Fruit fly (Drosophila melanogaster) whole organism, embryonic: ENCODE measurements around the gene Cyfip.

ENCODE experiments used
- Adf1 ChIP-seq: fragments of 200-800 bp; sonication (Bioruptor generic); IDR thresholded peaks from 2 replicates; pipeline ENCODE4 v1.3.6; 2022; ENCODE audit warnings: missing biosample characterization, missing genetic modification characterization
- Atf-2 ChIP-seq: fragments of 200-800 bp; sonication (Bioruptor generic); optimal IDR thresholded peaks from 2 replicates; lab custom pipeline; 2016; ENCODE audit warnings: missing biosample characterization, missing genetic modification characterization
- Atf6 ChIP-seq: fragments of 200-800 bp; sonication (Bioruptor generic); IDR thresholded peaks from 2 replicates; pipeline ENCODE4 v1.3.6; 2022; ENCODE audit warnings: missing biosample characterization, missing genetic modification characterization
- Blimp-1 ChIP-seq: fragments of 200-800 bp; sonication (Bioruptor generic); optimal IDR thresholded peaks from 3 replicates; lab custom pipeline; 2018; ENCODE audit warnings: missing biosample characterization, missing genetic modification characterization, mild to moderate bottlenecking, moderate library complexity, missing genetic modification reagents
- C15 ChIP-seq: fragments of 200-800 bp; sonication (Bioruptor generic); IDR thresholded peaks from 3 replicates; pipeline ENCODE4 v1.3.6; 2022; ENCODE audit warnings: missing biosample characterization, missing genetic modification characterization
- CG10274 ChIP-seq: fragments of 200-800 bp; sonication (Bioruptor generic); optimal IDR thresholded peaks from 3 replicates; lab custom pipeline; 2017; ENCODE audit warnings: missing biosample characterization, mild to moderate bottlenecking, missing genetic modification characterization
- CG12659 ChIP-seq: fragments of 200-800 bp; sonication (Bioruptor generic); optimal IDR thresholded peaks from 3 replicates; lab custom pipeline; 2017; ENCODE audit warnings: mild to moderate bottlenecking, missing biosample characterization, missing genetic modification reagents, missing genetic modification characterization
- CG12744 ChIP-seq: fragments of 200-800 bp; sonication (Bioruptor generic); optimal IDR thresholded peaks from 2 replicates; lab custom pipeline; 2016; ENCODE audit warnings: missing biosample characterization, missing genetic modification characterization
- CG13624 ChIP-seq: fragments of 200-800 bp; sonication (Bioruptor generic); optimal IDR thresholded peaks from 2 replicates; lab custom pipeline; 2016; ENCODE audit warnings: missing biosample characterization, missing genetic modification characterization
- CG16815 ChIP-seq: fragments of 200-800 bp; sonication (Bioruptor generic); optimal IDR thresholded peaks from 3 replicates; lab custom pipeline; 2017; ENCODE audit warnings: missing biosample characterization, mild to moderate bottlenecking, missing genetic modification characterization
- CG3407 ChIP-seq: fragments of 200-800 bp; sonication (Bioruptor generic); optimal IDR thresholded peaks from 2 replicates; lab custom pipeline; 2018; ENCODE audit warnings: missing biosample characterization, mild to moderate bottlenecking, missing genetic modification characterization
- CG4820 ChIP-seq: fragments of 200-800 bp; sonication (Bioruptor generic); optimal IDR thresholded peaks from 3 replicates; lab custom pipeline; 2016; ENCODE audit warnings: missing biosample characterization, missing genetic modification characterization
- CG6689 ChIP-seq: fragments of 200-800 bp; sonication (Bioruptor generic); IDR thresholded peaks from 2 replicates; pipeline ENCODE4 v1.3.6; 2022; ENCODE audit warnings: missing biosample characterization, missing genetic modification characterization
- CG7963 ChIP-seq: fragments of 200-800 bp; sonication (Bioruptor generic); IDR thresholded peaks from 3 replicates; pipeline ENCODE4 v1.3.6; 2022; ENCODE audit warnings: missing biosample characterization, missing genetic modification characterization; ENCODE audit not compliant: partially characterized antibody
- CG8765 ChIP-seq: fragments of 200-800 bp; sonication (Bioruptor generic); IDR thresholded peaks from 2 replicates; pipeline ENCODE4 v1.3.6; 2022; ENCODE audit warnings: missing biosample characterization, missing genetic modification characterization
- CHES-1-like ChIP-seq: fragments of 200-800 bp; sonication (Bioruptor generic); optimal IDR thresholded peaks from 2 replicates; lab custom pipeline; 2016; ENCODE audit warnings: missing biosample characterization, missing genetic modification characterization
- Dip3 ChIP-seq: fragments of 200-800 bp; sonication (Bioruptor generic); optimal IDR thresholded peaks from 3 replicates; lab custom pipeline; 2016; ENCODE audit warnings: missing biosample characterization, missing genetic modification characterization
- Drgx ChIP-seq: fragments of 200-800 bp; sonication (Bioruptor generic); IDR thresholded peaks from 2 replicates; pipeline ENCODE4 v1.3.6; 2022; ENCODE audit warnings: missing biosample characterization, missing genetic modification characterization
- Elba2 ChIP-seq: fragments of 200-800 bp; sonication (Bioruptor generic); optimal IDR thresholded peaks from 3 replicates; lab custom pipeline; 2016; ENCODE audit warnings: missing biosample characterization, missing genetic modification characterization
- Ets65A ChIP-seq: fragments of 200-800 bp; sonication (Bioruptor generic); peaks from one replicate; lab custom pipeline; 2016; ENCODE audit warnings: missing biosample characterization, missing genetic modification characterization
- Fer3 ChIP-seq: fragments of 200-800 bp; sonication (Bioruptor generic); optimal IDR thresholded peaks from 2 replicates; lab custom pipeline; 2018; ENCODE audit warnings: missing biosample characterization, mild to moderate bottlenecking, missing genetic modification characterization, moderate library complexity
- HmgZ ChIP-seq: fragments of 200-800 bp; sonication (Bioruptor generic); optimal IDR thresholded peaks from 2 replicates; lab custom pipeline; 2018; ENCODE audit warnings: missing biosample characterization, mild to moderate bottlenecking, missing genetic modification characterization
- Jarid2 ChIP-seq: fragments of 200-800 bp; sonication (Bioruptor generic); optimal IDR thresholded peaks from 3 replicates; lab custom pipeline; 2017; ENCODE audit warnings: mild to moderate bottlenecking, missing biosample characterization, missing genetic modification reagents, missing genetic modification characterization
- Kr ChIP-seq: fragments of 200-800 bp; sonication (Bioruptor generic); optimal IDR thresholded peaks from 2 replicates; lab custom pipeline; 2017; ENCODE audit warnings: missing biosample characterization, mild to moderate bottlenecking, missing genetic modification characterization
- Lhr ChIP-seq: fragments of 200-800 bp; sonication (Bioruptor generic); optimal IDR thresholded peaks from 3 replicates; lab custom pipeline; 2017; ENCODE audit warnings: mild to moderate bottlenecking, missing biosample characterization, missing genetic modification reagents, missing genetic modification characterization
- Lim3 ChIP-seq: fragments of 200-800 bp; sonication (Bioruptor generic); IDR thresholded peaks from 2 replicates; pipeline ENCODE4 v1.3.6; 2022; ENCODE audit warnings: missing biosample characterization, missing genetic modification characterization
- Nf-YC ChIP-seq: fragments of 200-800 bp; optimal IDR thresholded peaks from 3 replicates; lab custom pipeline; 2019; ENCODE audit warnings: missing biosample characterization, mild to moderate bottlenecking, missing genetic modification characterization, moderate library complexity
- Sox102F ChIP-seq: fragments of 200-800 bp; sonication (Bioruptor generic); optimal IDR thresholded peaks from 2 replicates; lab custom pipeline; 2018; ENCODE audit warnings: missing biosample characterization, mild to moderate bottlenecking, missing genetic modification characterization, moderate library complexity
- Spps ChIP-seq: fragments of 200-800 bp; sonication (Bioruptor generic); optimal IDR thresholded peaks from 2 replicates; lab custom pipeline; 2018; ENCODE audit warnings: missing biosample characterization, mild to moderate bottlenecking, missing genetic modification characterization
- Sry-β ChIP-seq: fragments of 200-800 bp; sonication (Bioruptor generic); optimal IDR thresholded peaks from 2 replicates; lab custom pipeline; 2018; ENCODE audit warnings: missing biosample characterization, mild to moderate bottlenecking, missing genetic modification characterization, moderate library complexity
- Ssrp ChIP-seq: fragments of 200-800 bp; sonication (Bioruptor generic); optimal IDR thresholded peaks from 2 replicates; lab custom pipeline; 2018; ENCODE audit warnings: missing biosample characterization, mild to moderate bottlenecking, missing genetic modification characterization, moderate library complexity
- Xrp1 ChIP-seq: fragments of 200-800 bp; sonication (Bioruptor generic); IDR thresholded peaks from 2 replicates; pipeline ENCODE4 v1.3.6; 2022; ENCODE audit warnings: missing biosample characterization, missing genetic modification characterization
- abd-A ChIP-seq: fragments of 200-800 bp; sonication (Bioruptor generic); optimal IDR thresholded peaks from 3 replicates; lab custom pipeline; 2019; ENCODE audit warnings: missing biosample characterization, mild to moderate bottlenecking, missing genetic modification characterization, moderate library complexity
- br ChIP-seq: fragments of >200 bp; optimal IDR thresholded peaks from 2 replicates; lab custom pipeline; 2017
- bsh ChIP-seq, 2 experiments: fragments of 200-800 bp; sonication (Bioruptor generic); optimal IDR thresholded peaks; 2 replicates each; lab custom pipeline; 2017 to 2018; ENCODE audit warnings: mild to moderate bottlenecking in 2 of 2, missing biosample characterization in 2 of 2, missing genetic modification characterization in 2 of 2, moderate library complexity in 1 of 2
- btn ChIP-seq: fragments of 200-800 bp; sonication (Bioruptor generic); optimal IDR thresholded peaks from 2 replicates; lab custom pipeline; 2016; ENCODE audit warnings: missing biosample characterization, missing genetic modification characterization
- cas ChIP-seq: fragments of 200-800 bp; sonication (Bioruptor generic); IDR thresholded peaks from 2 replicates; pipeline ENCODE4 v1.3.6; 2022; ENCODE audit warnings: missing biosample characterization, missing genetic modification characterization
- chif ChIP-seq, 2 experiments: fragments of 200-800 bp; sonication (Bioruptor generic); optimal IDR thresholded peaks; 3 replicates each; lab custom pipeline; 2016; ENCODE audit warnings: missing biosample characterization in 2 of 2, missing genetic modification characterization in 2 of 2
- disco-r ChIP-seq: fragments of 200-800 bp; sonication (Bioruptor generic); optimal IDR thresholded peaks from 2 replicates; lab custom pipeline; 2016; ENCODE audit warnings: missing biosample characterization, missing genetic modification characterization
- dm ChIP-seq: fragments of 200-800 bp; sonication (Bioruptor generic); optimal IDR thresholded peaks from 3 replicates; lab custom pipeline; 2016; ENCODE audit warnings: missing biosample characterization, missing genetic modification characterization
- emc ChIP-seq: fragments of 200-800 bp; sonication (Bioruptor generic); optimal IDR thresholded peaks from 2 replicates; lab custom pipeline; 2016; ENCODE audit warnings: missing biosample characterization, missing genetic modification characterization
- ewg ChIP-seq: fragments of 200-800 bp; sonication (Bioruptor generic); optimal IDR thresholded peaks from 3 replicates; lab custom pipeline; 2017; ENCODE audit warnings: mild to moderate bottlenecking, missing biosample characterization, missing genetic modification reagents, missing genetic modification characterization
- gcm ChIP-seq: fragments of 200-800 bp; sonication (Bioruptor generic); optimal IDR thresholded peaks from 2 replicates; lab custom pipeline; 2019; ENCODE audit warnings: missing biosample characterization, mild to moderate bottlenecking, missing genetic modification characterization, moderate library complexity
- jing ChIP-seq: fragments of 200-800 bp; sonication (Bioruptor generic); optimal IDR thresholded peaks from 2 replicates; lab custom pipeline; 2018; ENCODE audit warnings: missing biosample characterization, mild to moderate bottlenecking, missing genetic modification characterization
- phol ChIP-seq: fragments of 200-800 bp; sonication (Bioruptor generic); optimal IDR thresholded peaks from 3 replicates; lab custom pipeline; 2018; ENCODE audit warnings: missing biosample characterization, mild to moderate bottlenecking, missing genetic modification characterization, moderate library complexity
- psq ChIP-seq: fragments of 200-800 bp; sonication (Bioruptor generic); optimal IDR thresholded peaks from 2 replicates; lab custom pipeline; 2017; ENCODE audit warnings: missing biosample characterization, missing genetic modification characterization
- schlank ChIP-seq: fragments of 200-800 bp; sonication (Bioruptor generic); optimal IDR thresholded peaks from 2 replicates; lab custom pipeline; 2018; ENCODE audit warnings: missing biosample characterization, mild to moderate bottlenecking, missing genetic modification characterization
- sima ChIP-seq: fragments of 200-800 bp; sonication (Bioruptor generic); optimal IDR thresholded peaks from 2 replicates; lab custom pipeline; 2016; ENCODE audit warnings: missing biosample characterization, missing genetic modification characterization
- so ChIP-seq: fragments of 200-800 bp; sonication (Bioruptor generic); IDR thresholded peaks from 3 replicates; pipeline ENCODE4 v1.3.6; 2022; ENCODE audit warnings: missing biosample characterization, missing genetic modification characterization
- sob ChIP-seq: fragments of 200-800 bp; sonication (Bioruptor generic); IDR thresholded peaks from 2 replicates; pipeline ENCODE4 v1.3.6; 2022; ENCODE audit warnings: missing biosample characterization, missing genetic modification characterization
- tap ChIP-seq: fragments of 200-800 bp; optimal IDR thresholded peaks from 3 replicates; lab custom pipeline; 2019; ENCODE audit warnings: missing biosample characterization, mild to moderate bottlenecking, missing genetic modification characterization, moderate library complexity
- trh ChIP-seq: fragments of 200-800 bp; sonication (Bioruptor generic); optimal IDR thresholded peaks from 2 replicates; lab custom pipeline; 2016; ENCODE audit warnings: missing biosample characterization, missing genetic modification characterization
- twi ChIP-seq: fragments of 200-800 bp; optimal IDR thresholded peaks from 2 replicates; lab custom pipeline; 2019; ENCODE audit warnings: missing biosample characterization, mild to moderate bottlenecking, missing genetic modification characterization, moderate library complexity

Gene Cyfip

DNA sequence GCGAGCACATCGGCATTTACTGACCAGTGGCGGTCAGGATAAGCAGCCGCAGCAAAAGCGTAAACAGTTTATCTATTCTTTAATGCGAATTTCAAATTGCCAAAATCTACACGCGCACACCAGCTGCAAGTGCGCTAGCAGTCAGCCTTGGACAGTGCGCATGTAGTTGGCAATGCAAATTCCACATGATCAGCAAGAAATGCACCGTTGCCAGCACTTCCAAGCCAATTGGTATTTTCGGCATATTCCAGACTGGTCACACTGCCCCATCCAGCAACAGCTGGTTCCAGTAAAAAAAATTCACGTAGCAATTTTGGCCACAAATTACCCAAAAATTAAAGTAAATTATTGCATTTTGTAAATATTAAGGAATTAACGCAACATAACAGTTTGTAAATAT is 45.3 kb upstream of the Cyfip start (continued):
- TF ChIP-seq gcm (GFP tag; lab: Kevin White, UChicago) = no peak
- peak; percentile 25 for TF ChIP-seq ewg
- TF ChIP-seq phol (tag; lab: Kevin White, UChicago) = peak; percentile 55
- TF ChIP-seq CG10274 (GFP tag; lab: Kevin White, UChicago) = no peak
- TF ChIP-seq abd-A = no peak
- peak; percentile 90 for TF ChIP-seq dm
- TF ChIP-seq emc = no peak
- TF ChIP-seq CG7963 (GFP tag; lab: Robert Waterston, UW) = no peak
- TF ChIP-seq Ssrp = no peak
- TF ChIP-seq Adf1 = no peak
- TF ChIP-seq btn = no peak
- no peak for TF ChIP-seq Nf-YC (tag; lab: Kevin White, UChicago)
- TF ChIP-seq CG4820 = no peak
- peak; percentile 84 for TF ChIP-seq HmgZ (tag; lab: Kevin White, UChicago)
- no peak for TF ChIP-seq Lim3
- TF ChIP-seq schlank (tag; lab: Kevin White, UChicago) = no peak
- TF ChIP-seq CG12659 (GFP tag; lab: Kevin White, UChicago) = peak; percentile 57
- no peak for TF ChIP-seq CG16815 (GFP tag; lab: Kevin White, UChicago)
- no peak for TF ChIP-seq br (lab: Kevin White, UChicago)
- no peak for TF ChIP-seq chif (GFP tag; optimal IDR thresholded peaks at IDR 0.05; lab: Kevin White, UChicago)
- TF ChIP-seq so (GFP tag; lab: Robert Waterston, UW) = no peak
- TF ChIP-seq Elba2 (GFP tag; lab: Kevin White, UChicago) = peak; percentile 88
- TF ChIP-seq sob (GFP tag; lab: Robert Waterston, UW) = no peak
- no peak for TF ChIP-seq CG8765
- no peak for TF ChIP-seq Kr (GFP tag; lab: Kevin White, UChicago)
- TF ChIP-seq CG3407 = no peak
- peak; percentile 88 for TF ChIP-seq Lhr (GFP tag; lab: Kevin White, UChicago)
- TF ChIP-seq Xrp1 (GFP tag; lab: Robert Waterston, UW) = no peak
- TF ChIP-seq twi (tag; lab: Kevin White, UChicago) = peak; percentile 33
- TF ChIP-seq Spps (tag; lab: Kevin White, UChicago) = no peak
- TF ChIP-seq trh (GFP tag; lab: Kevin White, UChicago) = no peak
- TF ChIP-seq C15 = no peak
- TF ChIP-seq Blimp-1 (GFP tag; lab: Kevin White, UChicago) = no peak
- TF ChIP-seq Fer3 = no peak
- no peak for TF ChIP-seq CHES-1-like (GFP tag; lab: Kevin White, UChicago)
- TF ChIP-seq Ets65A (GFP tag; lab: Kevin White, UChicago) = no peak
- no peak for TF ChIP-seq disco-r (GFP tag; lab: Kevin White, UChicago)
- TF ChIP-seq Atf-2 (GFP tag; lab: Kevin White, UChicago) = no peak
- no peak for TF ChIP-seq CG6689 (GFP tag; lab: Robert Waterston, UW)
- TF ChIP-seq psq (GFP tag; lab: Kevin White, UChicago) = no peak
- no peak for TF ChIP-seq sima (GFP tag; lab: Kevin White, UChicago)
- no peak for TF ChIP-seq Sox102F (GFP tag; lab: Kevin White, UChicago)
- no peak for TF ChIP-seq Drgx (GFP tag; lab: Robert Waterston, UW)
- no peak for TF ChIP-seq CG12744 (GFP tag; lab: Kevin White, UChicago)
- TF ChIP-seq Dip3 (GFP tag; lab: Kevin White, UChicago) = peak; percentile 90
- TF ChIP-seq jing = no peak
- TF ChIP-seq Atf6 (GFP tag; lab: Robert Waterston, UW) = no peak
- TF ChIP-seq CG13624 (GFP tag; lab: Kevin White, UChicago) = peak; percentile 4
- TF ChIP-seq Sry-β (GFP tag; lab: Kevin White, UChicago) = no peak
- TF ChIP-seq cas = no peak
- TF ChIP-seq bsh (GFP tag; optimal IDR thresholded peaks at IDR 0.05; lab: Kevin White, UChicago) = no peak
- no peak for TF ChIP-seq Jarid2 (GFP tag; lab: Kevin White, UChicago)
- no peak for TF ChIP-seq tap (tag; lab: Kevin White, UChicago)
